Worm (Caenorhabditis elegans): Measurements from ENCODE around the gene F57G4.1.
"Not testable (repeated sequence)": the region's sequence is repeated elsewhere in the genome, so short reads cannot be mapped to it uniquely, and the experiment has no call there.

F57G4.1 gene

ce11 chrV:17623230-17623629, at the start of gene F57G4.1:
F57G4.1 (plus strand) TSS chrV:17623530.
- TF ChIP-seq lin-35 (GFP tag; optimal IDR thresholded peaks at IDR 0.05) (no peak), sptf-1 (tag; optimal IDR thresholded peaks at IDR 0.05) (no peak)

DNA sequence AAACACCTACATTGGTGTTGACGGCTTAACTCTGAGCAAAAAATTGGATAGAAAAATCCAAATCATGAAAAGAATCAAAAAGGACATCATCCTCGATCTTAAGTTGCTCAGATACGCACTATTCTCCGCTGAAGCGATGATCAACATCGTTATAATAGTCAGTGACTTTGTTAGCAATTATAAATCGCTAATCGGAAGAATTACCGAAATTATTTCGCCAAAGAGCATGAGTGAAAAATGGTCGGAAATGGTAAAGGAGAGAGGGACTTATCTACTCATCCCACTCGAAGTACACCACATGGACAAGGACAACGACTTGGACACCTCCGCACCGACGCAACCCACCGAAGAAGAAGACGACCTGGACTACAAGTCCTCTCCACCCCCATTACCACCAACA, 43.3 kb upstream of the F57G4.1 start:
- TF ChIP-seq nhr-77 (tag; optimal IDR thresholded peaks at IDR 0.05): no peak
- TF ChIP-seq efl-1 (optimal IDR thresholded peaks at IDR 0.05): no peak
- TF ChIP-seq efl-1 (GFP tag; optimal IDR thresholded peaks at IDR 0.05 in 1 of 2): peak in 1 of 2 experiments; percentile 63

ce11 chrV:17584352-17584843, 38.9 kb upstream of the F57G4.1 start, which contains the start of gene fbxa-133:
fbxa-133 (plus strand) TSS chrV:17584793.
- not testable (repeated sequence) for TF ChIP-seq dsc-1, nhr-20, sptf-1 (tag; optimal IDR thresholded peaks at IDR 0.05)

- TF ChIP-seq ceh-90 (tag; optimal IDR thresholded peaks at IDR 0.05): no peak
- TF ChIP-seq nhr-19 (GFP tag; conservative IDR thresholded peaks at IDR 0.05): no peak
- no peak for TF ChIP-seq egl-13 (tag; optimal IDR thresholded peaks at IDR 0.05)
- TF ChIP-seq dsc-1 (tag; optimal IDR thresholded peaks at IDR 0.05): no peak
- no peak for TF ChIP-seq lin-15B (tag; optimal IDR thresholded peaks at IDR 0.05)
- no peak for TF ChIP-seq nhr-90 (tag; optimal IDR thresholded peaks at IDR 0.05; ENCODE audit: poor library complexity)
- no peak for TF ChIP-seq unc-62 (GFP tag; optimal IDR thresholded peaks at IDR 0.05)
- no peak for TF ChIP-seq lin-35 (GFP tag; optimal IDR thresholded peaks at IDR 0.05)
- TF ChIP-seq ceh-88 (GFP tag; IDR thresholded peaks at IDR 0.05): no peak
- no peak for TF ChIP-seq pag-3 (tag; optimal IDR thresholded peaks at IDR 0.05; ENCODE audit: borderline replicate concordance, insufficient read depth)
- no peak for TF ChIP-seq unc-86 (tag; optimal IDR thresholded peaks at IDR 0.05)
- no peak for TF ChIP-seq fos-1 (tag; optimal IDR thresholded peaks at IDR 0.05)
- no peak for TF ChIP-seq efl-1 (optimal IDR thresholded peaks at IDR 0.05)
- TF ChIP-seq efl-1 (GFP tag; optimal IDR thresholded peaks at IDR 0.05 in 1 of 2): no peak
- TF ChIP-seq alr-1 (tag; optimal IDR thresholded peaks at IDR 0.05; ENCODE audit: borderline replicate concordance): no peak
Measured at ce11 chrV:17595691-17596090, 27.6 kb upstream of the F57G4.1 start.

DNA sequence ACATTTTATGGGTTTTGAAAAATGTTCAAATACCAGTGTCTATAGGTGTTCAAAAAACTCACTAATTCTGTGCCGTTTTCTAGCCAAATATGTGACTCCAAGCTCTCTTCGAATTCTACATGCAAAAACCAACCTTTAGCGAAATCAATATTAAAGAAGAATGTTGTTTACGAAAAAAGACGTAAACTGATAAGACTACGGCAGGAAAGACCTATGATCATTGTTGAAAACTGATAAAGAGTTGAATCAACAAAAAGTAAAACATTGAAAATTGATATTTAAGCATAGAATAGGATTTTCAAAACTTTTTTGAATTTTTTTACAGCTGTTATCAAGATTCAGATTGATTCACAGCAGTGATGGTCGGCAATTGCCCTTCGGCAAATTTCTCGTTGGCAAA, 24.5 kb upstream of the F57G4.1 start, which contains the start of gene Y6G8.2:
Y6G8.2 (minus strand) TSS at position 147 of the 400 bp plus-strand sequence.
- no peak for TF ChIP-seq alr-1 (tag; optimal IDR thresholded peaks at IDR 0.05; ENCODE audit: borderline replicate concordance)
- no peak for TF ChIP-seq zag-1 (tag; optimal IDR thresholded peaks at IDR 0.05)
- peak; percentile 52 for TF ChIP-seq elt-2 (tag; optimal IDR thresholded peaks at IDR 0.05)

ce11 chrV:17601520-17601919, 21.8 kb upstream of the F57G4.1 start, which contains the start of gene ztf-25:
ztf-25 (plus strand) TSS chrV:17601820.
- no peak for TF ChIP-seq blmp-1 (tag; optimal IDR thresholded peaks at IDR 0.05)
- TF ChIP-seq tbx-2 (tag; optimal IDR thresholded peaks at IDR 0.05): no peak
- TF ChIP-seq lin-35 (GFP tag; optimal IDR thresholded peaks at IDR 0.05): no peak
- TF ChIP-seq ztf-11 (tag; optimal IDR thresholded peaks at IDR 0.05): no peak
- TF ChIP-seq rnt-1 (tag; optimal IDR thresholded peaks at IDR 0.05): no peak
- no peak for TF ChIP-seq aly-2 (tag; optimal IDR thresholded peaks at IDR 0.05)
- no peak for TF ChIP-seq fos-1 (tag; optimal IDR thresholded peaks at IDR 0.05)
- TF ChIP-seq hpl-2 (GFP tag; optimal IDR thresholded peaks at IDR 0.05): no peak
- no peak for TF ChIP-seq irx-1 (tag; optimal IDR thresholded peaks at IDR 0.05)
- no peak for TF ChIP-seq hlh-4 (tag; optimal IDR thresholded peaks at IDR 0.05)

DNA sequence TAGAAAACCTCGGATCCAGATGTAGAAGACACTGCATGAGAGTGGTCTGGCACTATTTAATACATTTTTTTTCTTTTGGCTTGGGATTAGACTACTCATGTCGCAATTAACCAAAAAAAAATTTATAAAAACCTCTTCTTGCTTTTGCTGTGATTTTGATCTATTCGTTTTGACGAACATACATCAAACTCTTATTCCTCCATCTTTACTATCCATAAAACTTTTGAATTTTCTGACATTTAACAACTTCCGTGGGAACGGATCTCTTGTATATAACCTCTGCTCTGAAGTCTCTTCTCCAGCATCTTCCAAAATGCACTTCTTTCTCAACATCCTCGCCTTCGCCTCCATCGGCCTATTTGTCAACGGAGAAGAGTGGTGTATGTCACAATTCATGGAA, 17.3 kb upstream of the F57G4.1 start, which contains the start of gene Y6G8.16:
Y6G8.16 (plus strand) TSS at position 301 of the 400 bp plus-strand sequence.
- not testable (repeated sequence) for TF ChIP-seq snpc-4 (tag; optimal IDR thresholded peaks at IDR 0.05); ces-1 (GFP tag; optimal IDR thresholded peaks at IDR 0.05); sup-37 (GFP tag; optimal IDR thresholded peaks at IDR 0.05)

All from whole organism, L1 larva.